Fruit fly (Drosophila melanogaster): ENCODE measurements around the gene Fdx1.

The Fdx1 gene

dm6 chr3L:9333745-9334382, 37.2 kb downstream of the Fdx1 start, which contains the start of gene PGRP-LA:
PGRP-LA (plus strand) TSS chr3L:9334332.
- TF ChIP-seq CG4496 (GFP tag; IDR thresholded peaks at IDR 0.05) (peak; percentile 57), Ets98B (GFP tag; IDR thresholded peaks at IDR 0.05) (no peak)

All from whole organism, pupa.